Worm (Caenorhabditis elegans) whole organism, mixed stage, embryonic: ENCODE results near the gene enee-1.

Source experiments
- M03D4.4 ChIP-seq: sonication (generic microtip); optimal IDR thresholded peaks from 2 replicates; lab custom pipeline; 2017; ENCODE audit warnings: mild to moderate bottlenecking, missing genetic modification characterization, missing compliant biosample characterization
- bed-3 ChIP-seq: fragments of 200-800 bp; sonication (Bioruptor generic); optimal IDR thresholded peaks from 3 replicates; lab custom pipeline; 2018; ENCODE audit warnings: mild to moderate bottlenecking, missing genetic modification characterization, moderate library complexity, missing compliant biosample characterization
- blmp-1 ChIP-seq: fragments of 150-350 bp; optimal IDR thresholded peaks from 2 replicates; lab custom pipeline; 2014; ENCODE audit warnings: missing biosample characterization, missing genetic modification characterization
- ceh-39 ChIP-seq: fragments of 150-350 bp; optimal IDR thresholded peaks from 2 replicates; lab custom pipeline; 2014; ENCODE audit warnings: missing biosample characterization, missing genetic modification characterization
- ceh-43 ChIP-seq: fragments of 200-800 bp; sonication (Bioruptor generic); optimal IDR thresholded peaks from 2 replicates; lab custom pipeline; 2018; ENCODE audit warnings: mild to moderate bottlenecking, missing genetic modification characterization, moderate library complexity, missing compliant biosample characterization
- ceh-83 ChIP-seq: fragments of 200-800 bp; sonication (Bioruptor generic); optimal IDR thresholded peaks from 2 replicates; lab custom pipeline; 2018; ENCODE audit warnings: mild to moderate bottlenecking, missing genetic modification characterization, missing compliant biosample characterization
- ces-1 ChIP-seq: fragments of 150-350 bp; optimal IDR thresholded peaks from 2 replicates; lab custom pipeline; 2014; ENCODE audit warnings: missing biosample characterization, missing genetic modification reagents, missing genetic modification characterization
- cnd-1 ChIP-seq: fragments of 200-800 bp; sonication (Bioruptor generic); optimal IDR thresholded peaks from 2 replicates; lab custom pipeline; 2018; ENCODE audit warnings: mild to moderate bottlenecking, missing genetic modification characterization, missing compliant biosample characterization
- drap-1 ChIP-seq: fragments of 200-800 bp; sonication (Bioruptor generic); optimal IDR thresholded peaks from 3 replicates; lab custom pipeline; 2018; ENCODE audit warnings: mild to moderate bottlenecking, missing genetic modification characterization, missing compliant biosample characterization
- elt-1 ChIP-seq: sonication (generic microtip); optimal IDR thresholded peaks from 2 replicates; lab custom pipeline; 2017; ENCODE audit warnings: missing genetic modification characterization, mild to moderate bottlenecking, missing compliant biosample characterization, antibody characterized with exemption, moderate library complexity, borderline replicate concordance; ENCODE audit not compliant: insufficient read depth
- elt-3 ChIP-seq: fragments of 150-350 bp; optimal IDR thresholded peaks from 2 replicates; lab custom pipeline; 2014; ENCODE audit warnings: missing biosample characterization, missing genetic modification characterization
- flh-1 ChIP-seq: fragments of 200-800 bp; sonication (Bioruptor generic); optimal IDR thresholded peaks from 2 replicates; lab custom pipeline; 2018; ENCODE audit warnings: mild to moderate bottlenecking, missing genetic modification characterization, moderate library complexity, missing compliant biosample characterization
- ham-2 ChIP-seq: fragments of 200-800 bp; sonication (Bioruptor generic); optimal IDR thresholded peaks from 2 replicates; lab custom pipeline; 2018; ENCODE audit warnings: mild to moderate bottlenecking, missing genetic modification characterization, missing compliant biosample characterization
- hlh-1 ChIP-seq: fragments of 150-350 bp; optimal IDR thresholded peaks from 2 replicates; lab custom pipeline; 2014; ENCODE audit warnings: missing biosample characterization, missing genetic modification reagents, missing genetic modification characterization
- lin-13 ChIP-seq: fragments of 150-350 bp; optimal IDR thresholded peaks from 2 replicates; lab custom pipeline; 2014; ENCODE audit warnings: missing biosample characterization, missing genetic modification characterization
- lin-32 ChIP-seq: fragments of 200-800 bp; sonication (Bioruptor generic); optimal IDR thresholded peaks from 2 replicates; lab custom pipeline; 2018; ENCODE audit warnings: mild to moderate bottlenecking, missing genetic modification characterization, missing compliant biosample characterization
- lsy-2 ChIP-seq: fragments of 150-350 bp; optimal IDR thresholded peaks from 2 replicates; lab custom pipeline; 2014; ENCODE audit warnings: missing biosample characterization, missing genetic modification characterization
- mab-5 ChIP-seq: fragments of 150-350 bp; optimal IDR thresholded peaks from 2 replicates; lab custom pipeline; 2014; ENCODE audit warnings: missing biosample characterization, missing genetic modification characterization
- mep-1 ChIP-seq: fragments of 150-350 bp; optimal IDR thresholded peaks from 2 replicates; lab custom pipeline; 2017; ENCODE audit warnings: missing biosample characterization, missing genetic modification reagents, missing genetic modification characterization, inconsistent platforms
- nhr-12 ChIP-seq: fragments of 150-350 bp; optimal IDR thresholded peaks from 2 replicates; lab custom pipeline; 2014; ENCODE audit warnings: missing biosample characterization, missing genetic modification characterization
- nhr-2 ChIP-seq: fragments of 150-350 bp; optimal IDR thresholded peaks from 2 replicates; lab custom pipeline; 2014; ENCODE audit warnings: missing biosample characterization, missing genetic modification characterization
- nhr-28 ChIP-seq: fragments of 150-350 bp; optimal IDR thresholded peaks from 2 replicates; lab custom pipeline; 2014; ENCODE audit warnings: missing biosample characterization, missing genetic modification characterization
- nhr-76 ChIP-seq: sonication (generic microtip); optimal IDR thresholded peaks from 2 replicates; lab custom pipeline; 2017; ENCODE audit warnings: missing biosample characterization, missing genetic modification characterization
- pha-4 ChIP-seq: fragments of 150-350 bp; optimal IDR thresholded peaks from 2 replicates; lab custom pipeline; 2018; ENCODE audit warnings: missing biosample characterization, missing genetic modification reagents, missing genetic modification characterization
- sem-2 ChIP-seq: fragments of 200-800 bp; sonication (Bioruptor generic); optimal IDR thresholded peaks from 2 replicates; lab custom pipeline; 2018; ENCODE audit warnings: mild to moderate bottlenecking, missing genetic modification characterization, missing compliant biosample characterization
- snpc-4 ChIP-seq: fragments of 150-350 bp; optimal IDR thresholded peaks from 2 replicates; lab custom pipeline; 2014; ENCODE audit warnings: missing biosample characterization, missing genetic modification characterization
- sptf-1 ChIP-seq: sonication (generic microtip); optimal IDR thresholded peaks from 2 replicates; lab custom pipeline; 2017; ENCODE audit warnings: mild to moderate bottlenecking, missing genetic modification characterization, moderate library complexity, missing compliant biosample characterization
- tbx-8 ChIP-seq: fragments of 200-800 bp; sonication (Bioruptor generic); optimal IDR thresholded peaks from 2 replicates; lab custom pipeline; 2018; ENCODE audit warnings: mild to moderate bottlenecking, missing genetic modification characterization, moderate library complexity, missing compliant biosample characterization
- unc-39 ChIP-seq: fragments of 150-350 bp; optimal IDR thresholded peaks from 2 replicates; lab custom pipeline; 2014; ENCODE audit warnings: missing biosample characterization, missing genetic modification characterization
- unc-62 ChIP-seq: fragments of 150-350 bp; optimal IDR thresholded peaks from 2 replicates; lab custom pipeline; 2014; ENCODE audit warnings: missing biosample characterization, missing genetic modification reagents, missing genetic modification characterization
- zip-8 ChIP-seq: fragments of 150-350 bp; optimal IDR thresholded peaks from 2 replicates; lab custom pipeline; 2014; ENCODE audit warnings: missing biosample characterization, missing genetic modification characterization
- ztf-11 ChIP-seq: fragments of 150-350 bp; optimal IDR thresholded peaks from 2 replicates; lab custom pipeline; 2014; ENCODE audit warnings: missing biosample characterization, missing genetic modification characterization

enee-1 gene

DNA sequence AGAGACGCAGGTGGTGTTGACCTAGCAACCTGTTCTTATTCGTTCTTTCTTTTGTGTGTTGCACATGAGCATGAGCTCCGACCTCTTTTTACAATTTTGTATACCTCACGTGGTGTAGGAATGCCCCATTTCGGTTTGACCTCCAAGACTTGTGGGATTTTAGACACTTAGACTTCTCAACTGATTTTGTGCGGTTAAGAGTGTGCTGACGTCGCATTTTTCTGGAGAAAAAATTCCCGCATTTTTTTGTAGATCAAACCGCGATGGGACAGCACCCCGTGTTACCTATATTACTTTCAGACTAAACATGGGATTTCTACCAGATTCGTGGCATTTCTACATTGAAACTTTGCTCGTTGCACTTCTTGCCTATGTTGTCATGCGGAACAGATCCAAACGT is 26.9 kb downstream of the enee-1 start, which contains the start of gene sptl-1:
sptl-1 (plus strand) TSS at position 301 of the 400 bp plus-strand sequence.
- no peak for TF ChIP-seq snpc-4 (tag; lab: Kevin White, UChicago)
- TF ChIP-seq pha-4 (tag; lab: Kevin White, UChicago), result peak; percentile 23

ce11 chrII:55204-55603 is 30.7 kb downstream of the enee-1 start, which contains the start of gene tre-5:
tre-5 (minus strand) TSS chrII:55304.
- TF ChIP-seq tbx-8 (GFP tag; lab: Kevin White, UChicago) (no peak), elt-1 (tag; lab: Kevin White, UChicago) (no peak)

ce11 chrII:57370-57769 is 32.9 kb downstream of the enee-1 start, which contains the start of gene ascc-1:
ascc-1 (plus strand) TSS chrII:57670.
- TF ChIP-seq ztf-11 (tag; lab: Kevin White, UChicago) (no peak), nhr-12 (tag; lab: Kevin White, UChicago) (no peak), lin-32 (GFP tag; lab: Kevin White, UChicago) (no peak), nhr-76 (no peak), mab-5 (tag; lab: Kevin White, UChicago) (no peak), unc-62 (GFP tag; lab: Kevin White, UChicago) (no peak), cnd-1 (tag; lab: Kevin White, UChicago) (no peak)

DNA sequence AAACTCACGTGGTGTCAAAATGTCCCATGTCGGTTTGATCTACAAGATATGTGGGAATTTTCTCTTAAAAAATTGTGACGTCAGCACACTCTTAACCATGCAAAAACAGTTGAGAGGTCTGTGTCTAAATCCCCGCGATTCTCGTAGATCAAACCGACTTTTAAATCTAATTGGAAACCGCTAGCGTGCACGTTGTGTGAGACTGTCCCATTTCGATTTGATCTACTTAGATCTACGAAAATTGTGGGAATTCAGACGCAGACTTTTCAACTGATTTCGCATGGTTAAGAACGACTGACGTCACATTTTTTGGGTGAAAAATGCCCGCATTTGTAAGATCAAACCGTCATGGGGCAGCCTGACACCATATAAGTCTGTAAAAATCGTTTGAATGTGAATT is 33.4 kb downstream of the enee-1 start:
- TF ChIP-seq ham-2 (no peak), mab-5 (tag; lab: Kevin White, UChicago) (no peak), nhr-2 (tag; lab: Kevin White, UChicago) (no peak), drap-1 (GFP tag; lab: Kevin White, UChicago) (no peak), sem-2 (GFP tag; lab: Kevin White, UChicago) (no peak), lsy-2 (no peak), ceh-83 (GFP tag; lab: Kevin White, UChicago) (no peak), elt-3 (tag; lab: Kevin White, UChicago) (no peak), hlh-1 (tag; lab: Kevin White, UChicago) (no peak), bed-3 (GFP tag; lab: Kevin White, UChicago) (no peak), cnd-1 (tag; lab: Kevin White, UChicago) (no peak), unc-39 (tag; lab: Kevin White, UChicago) (no peak), sptf-1 (tag; lab: Kevin White, UChicago) (no peak), M03D4.4 (tag; lab: Kevin White, UChicago) (no peak), snpc-4 (tag; lab: Kevin White, UChicago) (no peak), nhr-28 (tag; lab: Kevin White, UChicago) (no peak), zip-8 (tag; lab: Kevin White, UChicago) (no peak), ceh-39 (tag; lab: Kevin White, UChicago) (no peak)

DNA sequence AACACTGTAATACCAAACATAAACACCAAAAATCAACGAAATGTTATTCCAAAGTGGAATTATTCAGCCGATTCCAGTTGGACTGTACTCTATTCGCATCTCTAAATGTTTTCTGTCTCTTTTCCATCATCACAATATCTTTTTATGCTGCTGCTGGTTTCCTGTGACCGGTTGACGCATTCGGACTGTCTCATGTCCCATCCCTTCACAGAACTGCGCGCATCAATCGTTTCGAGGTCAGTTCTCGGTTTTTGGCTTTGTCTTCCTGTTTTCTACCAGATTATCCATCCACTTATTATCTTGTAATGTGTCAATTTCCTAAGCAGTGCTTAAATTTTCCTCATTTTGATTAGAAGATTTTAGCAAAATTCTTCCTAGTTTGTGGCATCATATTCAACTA is 35.6 kb downstream of the enee-1 start:
- no peak for TF ChIP-seq ztf-11 (tag; lab: Kevin White, UChicago)
- TF ChIP-seq flh-1 (GFP tag; lab: Kevin White, UChicago), result no peak
- TF ChIP-seq unc-62 (GFP tag; lab: Kevin White, UChicago), result no peak
- no peak for TF ChIP-seq ceh-39 (tag; lab: Kevin White, UChicago)
- TF ChIP-seq ceh-83 (GFP tag; lab: Kevin White, UChicago), result no peak
- TF ChIP-seq mep-1 (tag; lab: Kevin White, UChicago), result no peak
- TF ChIP-seq blmp-1, result no peak
- TF ChIP-seq lsy-2, result no peak
- no peak for TF ChIP-seq lin-13 (tag; lab: Kevin White, UChicago)
- no peak for TF ChIP-seq nhr-28 (tag; lab: Kevin White, UChicago)
- TF ChIP-seq ceh-43 (GFP tag; lab: Kevin White, UChicago), result no peak
- no peak for TF ChIP-seq ces-1 (GFP tag; lab: Kevin White, UChicago)
- TF ChIP-seq cnd-1 (tag; lab: Kevin White, UChicago), result no peak
- TF ChIP-seq hlh-1 (tag; lab: Kevin White, UChicago), result no peak
- no peak for TF ChIP-seq sptf-1 (tag; lab: Kevin White, UChicago)
- no peak for TF ChIP-seq mab-5 (tag; lab: Kevin White, UChicago)
- no peak for TF ChIP-seq sem-2 (GFP tag; lab: Kevin White, UChicago)
